Fruit fly (Drosophila melanogaster) whole organism, pupa: ENCODE results near the gene CG9166.

ENCODE experiments used
- CG15710 ChIP-seq: fragments of 200-800 bp; sonication (Bioruptor generic); optimal IDR thresholded peaks from 2 replicates; lab custom pipeline; 2018; ENCODE audit warnings: missing biosample characterization, mild to moderate bottlenecking, missing genetic modification characterization, moderate library complexity
- CG9948 ChIP-seq: fragments of 200-800 bp; sonication (Bioruptor generic); optimal IDR thresholded peaks from 2 replicates; lab custom pipeline; 2018; ENCODE audit warnings: missing biosample characterization, mild to moderate bottlenecking, missing genetic modification characterization, moderate library complexity
- D1 ChIP-seq: fragments of 200-800 bp; sonication (Bioruptor generic); optimal IDR thresholded peaks from 2 replicates; lab custom pipeline; 2018; ENCODE audit warnings: missing biosample characterization, mild to moderate bottlenecking, missing genetic modification characterization, moderate library complexity
- Pif1B ChIP-seq: fragments of 200-800 bp; sonication (Bioruptor generic); optimal IDR thresholded peaks from 3 replicates; lab custom pipeline; 2016; ENCODE audit warnings: missing biosample characterization, missing genetic modification characterization
- fd96Ca ChIP-seq: fragments of 200-800 bp; sonication (Bioruptor generic); IDR thresholded peaks from 3 replicates; pipeline ENCODE4 v1.3.6; 2022; ENCODE audit warnings: missing biosample characterization, missing genetic modification characterization
- rn ChIP-seq: fragments of 200-800 bp; sonication (Bioruptor generic); IDR thresholded peaks from 2 replicates; pipeline ENCODE4 v1.3.6; 2022; ENCODE audit warnings: missing biosample characterization, missing genetic modification characterization

DNA sequence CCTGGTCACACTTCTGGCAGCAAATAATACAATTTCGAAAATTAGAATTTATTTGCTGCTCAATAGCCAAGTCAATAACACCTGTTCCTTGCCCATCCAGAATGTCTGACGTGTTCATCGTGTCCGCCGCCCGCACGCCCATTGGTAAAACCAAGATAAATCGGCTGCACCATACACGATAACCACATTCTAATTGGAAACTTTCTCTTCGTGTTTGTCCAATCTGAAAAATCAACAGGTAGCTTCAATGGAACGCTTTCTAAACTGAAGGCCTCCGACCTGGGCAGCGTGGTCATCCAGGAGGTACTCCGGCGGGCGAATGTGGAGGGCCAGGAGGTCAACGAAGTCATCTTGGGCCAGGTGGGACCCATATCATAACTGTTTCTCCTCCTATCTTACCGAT, 48.0 kb upstream of the CG9166 start:
- no peak for TF ChIP-seq CG15710
- TF ChIP-seq rn (GFP tag; lab: Robert Waterston, UW) = no peak
- TF ChIP-seq fd96Ca = no peak
- TF ChIP-seq CG9948 (tag; lab: Kevin White, UChicago) = no peak
- no peak for TF ChIP-seq Pif1B
- TF ChIP-seq D1 (tag; lab: Kevin White, UChicago) = no peak
